Worm (Caenorhabditis elegans) whole organism, early embryonic: ENCODE results near the gene flp-10.

Source experiments
- B0310.2 ChIP-seq: sonication (generic microtip); optimal IDR thresholded peaks from 2 replicates; lab custom pipeline; 2016; ENCODE audit warnings: mild to moderate bottlenecking, missing genetic modification characterization, missing compliant biosample characterization
- F13C5.2 ChIP-seq: sonication (generic microtip); optimal IDR thresholded peaks from 2 replicates; lab custom pipeline; 2017; ENCODE audit warnings: mild to moderate bottlenecking, missing genetic modification characterization, inconsistent platforms, missing compliant biosample characterization
- aly-1 ChIP-seq: sonication (generic microtip); optimal IDR thresholded peaks from 2 replicates; lab custom pipeline; 2016; ENCODE audit warnings: missing genetic modification characterization, missing compliant biosample characterization
- ama-1 ChIP-seq: fragments of 150-350 bp; optimal IDR thresholded peaks from 2 replicates; lab custom pipeline; 2014
- ceh-13 ChIP-seq: fragments of 200-800 bp; sonication (Bioruptor generic); optimal IDR thresholded peaks from 2 replicates; lab custom pipeline; 2018; ENCODE audit warnings: mild to moderate bottlenecking, missing genetic modification characterization, missing compliant biosample characterization
- ceh-36 ChIP-seq: sonication (generic microtip); optimal IDR thresholded peaks from 2 replicates; lab custom pipeline; 2016; ENCODE audit warnings: missing genetic modification characterization, inconsistent platforms, missing compliant biosample characterization
- ets-7 ChIP-seq: sonication (generic microtip); optimal IDR thresholded peaks from 2 replicates; lab custom pipeline; 2016; ENCODE audit warnings: missing genotype, missing genetic modification characterization, missing compliant biosample characterization
- flt-1 ChIP-seq: fragments of 200-800 bp; sonication (Bioruptor generic); IDR thresholded peaks from 2 replicates; pipeline ENCODE4 v1.3.6; 2022; ENCODE audit warnings: missing genetic modification characterization, missing compliant biosample characterization
- hmbx-1 ChIP-seq: sonication (generic microtip); optimal IDR thresholded peaks from 2 replicates; lab custom pipeline; 2016; ENCODE audit warnings: mild to moderate bottlenecking, missing genetic modification characterization, missing compliant biosample characterization
- hmg-4 ChIP-seq: fragments of 200-800 bp; sonication (Bioruptor generic); optimal IDR thresholded peaks from 2 replicates; lab custom pipeline; 2018; ENCODE audit warnings: mild to moderate bottlenecking, missing genetic modification characterization, missing compliant biosample characterization
- hnd-1 ChIP-seq: sonication (generic microtip); optimal IDR thresholded peaks from 2 replicates; lab custom pipeline; 2016; ENCODE audit warnings: missing genetic modification characterization, missing compliant biosample characterization
- pes-1 ChIP-seq: fragments of 200-800 bp; sonication (Bioruptor generic); IDR thresholded peaks from 2 replicates; pipeline ENCODE4 v1.3.6; 2022; ENCODE audit warnings: missing genetic modification reagents, missing genetic modification characterization, missing compliant biosample characterization
- scrt-1 ChIP-seq: fragments of 200-800 bp; sonication (Bioruptor generic); IDR thresholded peaks from 2 replicates; pipeline ENCODE4 v1.3.6; 2022; ENCODE audit warnings: missing genetic modification characterization, missing compliant biosample characterization
- sea-1 ChIP-seq: fragments of 200-800 bp; sonication (Bioruptor generic); conservative IDR thresholded peaks from 2 replicates; pipeline ENCODE4 v1.3.6; 2022; ENCODE audit warnings: missing genetic modification characterization, missing compliant biosample characterization
- tbx-11 ChIP-seq: fragments of 200-800 bp; sonication (Bioruptor generic); IDR thresholded peaks from 2 replicates; pipeline ENCODE4 v1.3.6; 2022; ENCODE audit warnings: missing genetic modification characterization, missing compliant biosample characterization
- tbx-37 ChIP-seq: fragments of 200-800 bp; sonication (Bioruptor generic); conservative IDR thresholded peaks from 2 replicates; pipeline ENCODE4 v1.3.6; 2022; ENCODE audit warnings: missing genetic modification reagents, missing genetic modification characterization, missing compliant biosample characterization
- tra-4 ChIP-seq: sonication (generic microtip); optimal IDR thresholded peaks from 2 replicates; lab custom pipeline; 2017; ENCODE audit warnings: missing genetic modification characterization, missing compliant biosample characterization

Gene flp-10

DNA sequence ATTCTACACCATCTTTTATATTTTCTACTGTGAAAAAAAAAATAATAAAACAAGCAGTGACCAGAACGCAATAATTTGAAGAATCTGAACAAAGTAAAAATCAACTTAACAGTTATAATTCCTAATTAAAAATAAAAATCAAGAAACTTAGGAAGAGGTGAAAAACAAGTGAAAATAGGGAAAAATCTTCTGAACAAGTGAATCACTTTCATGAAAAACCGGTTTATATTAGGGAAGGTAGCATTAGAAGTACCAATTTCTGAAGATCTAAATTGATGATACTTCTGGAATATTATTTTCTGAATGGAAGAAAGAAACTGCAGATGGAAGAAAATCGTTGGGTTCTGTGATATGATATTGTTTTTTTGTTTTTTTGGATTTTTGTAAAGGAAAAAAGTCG is 32.2 kb upstream of the flp-10 start:
- TF ChIP-seq ets-7 (no peak), hnd-1 (tag; lab: Kevin White, UChicago) (no peak), hmbx-1 (tag; lab: Kevin White, UChicago) (no peak), aly-1 (tag; lab: Kevin White, UChicago) (no peak), tbx-37 (GFP tag; lab: Robert Waterston, UW) (no peak), tbx-11 (GFP tag; lab: Robert Waterston, UW) (no peak), ceh-13 (GFP tag; lab: Kevin White, UChicago) (no peak), sea-1 (GFP tag; lab: Robert Waterston, UW) (no peak), F13C5.2 (tag; lab: Kevin White, UChicago) (no peak), B0310.2 (tag; lab: Kevin White, UChicago) (no peak), tra-4 (no peak), hmg-4 (GFP tag; lab: Kevin White, UChicago) (no peak), ama-1 (lab: Kevin White, UChicago) (no peak), flt-1 (no peak), scrt-1 (GFP tag; lab: Robert Waterston, UW) (no peak), ceh-36 (tag; lab: Kevin White, UChicago) (no peak), pes-1 (no peak)

DNA sequence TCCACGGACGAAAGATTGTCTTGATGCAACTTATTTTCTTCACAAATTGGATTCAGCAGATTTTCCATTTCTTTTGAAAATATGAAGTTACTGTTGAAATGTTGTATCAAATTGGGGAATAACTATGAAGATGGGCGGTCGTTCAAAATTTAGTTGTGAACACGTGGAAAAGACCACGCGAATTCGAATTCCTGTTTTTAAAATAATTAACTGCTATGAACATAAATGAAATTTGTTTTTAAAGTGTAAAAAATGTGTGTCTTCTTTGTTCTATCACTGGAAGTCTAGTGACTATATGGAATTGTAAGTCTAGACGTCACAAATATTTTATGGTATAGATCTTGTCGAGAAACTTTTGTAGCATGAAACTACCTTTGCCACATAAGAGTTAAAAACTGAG is 30.3 kb upstream of the flp-10 start, which contains the start of gene C06A6.7:
C06A6.7 (minus strand) TSS at position 101 of the 400 bp plus-strand sequence.
- no peak for TF ChIP-seq pes-1
- no peak for TF ChIP-seq ets-7
- TF ChIP-seq hmbx-1 (tag; lab: Kevin White, UChicago) = no peak
- TF ChIP-seq hnd-1 (tag; lab: Kevin White, UChicago) = no peak
- TF ChIP-seq hmg-4 (GFP tag; lab: Kevin White, UChicago) = no peak
- no peak for TF ChIP-seq sea-1 (GFP tag; lab: Robert Waterston, UW)
- no peak for TF ChIP-seq F13C5.2 (tag; lab: Kevin White, UChicago)
- no peak for TF ChIP-seq scrt-1 (GFP tag; lab: Robert Waterston, UW)
- no peak for TF ChIP-seq ceh-13 (GFP tag; lab: Kevin White, UChicago)
- no peak for TF ChIP-seq ama-1 (lab: Kevin White, UChicago)
- no peak for TF ChIP-seq flt-1
- TF ChIP-seq ceh-36 (tag; lab: Kevin White, UChicago) = no peak
- TF ChIP-seq tra-4 = no peak
- no peak for TF ChIP-seq B0310.2 (tag; lab: Kevin White, UChicago)
- no peak for TF ChIP-seq tbx-37 (GFP tag; lab: Robert Waterston, UW)

DNA sequence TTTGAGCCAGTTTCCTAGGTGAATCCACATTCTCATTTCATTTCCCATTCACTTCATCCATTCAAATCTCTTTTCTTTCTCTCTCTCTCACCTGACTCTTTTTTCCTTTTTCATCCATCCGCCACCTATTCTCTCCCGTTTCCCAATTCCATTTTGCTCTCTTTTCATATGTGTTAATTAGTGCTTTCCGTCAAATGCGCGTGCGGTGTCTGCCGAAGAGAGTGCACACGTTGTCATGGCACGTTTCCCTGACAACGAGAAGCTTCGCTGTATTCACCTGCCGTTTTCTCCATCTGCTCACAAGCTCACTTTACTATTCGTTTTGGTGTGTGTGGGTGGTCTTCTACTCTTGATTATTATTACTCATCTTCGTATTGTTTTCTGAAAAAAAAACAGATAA is 28.8 kb upstream of the flp-10 start:
- TF ChIP-seq ama-1 (lab: Kevin White, UChicago) = no peak
- TF ChIP-seq hmbx-1 (tag; lab: Kevin White, UChicago) = no peak
- TF ChIP-seq tbx-37 (GFP tag; lab: Robert Waterston, UW) = no peak
- no peak for TF ChIP-seq hnd-1 (tag; lab: Kevin White, UChicago)
- no peak for TF ChIP-seq sea-1 (GFP tag; lab: Robert Waterston, UW)
- TF ChIP-seq aly-1 (tag; lab: Kevin White, UChicago) = no peak
- TF ChIP-seq tbx-11 (GFP tag; lab: Robert Waterston, UW) = no peak
- no peak for TF ChIP-seq scrt-1 (GFP tag; lab: Robert Waterston, UW)
- TF ChIP-seq ceh-36 (tag; lab: Kevin White, UChicago) = no peak
- TF ChIP-seq F13C5.2 (tag; lab: Kevin White, UChicago) = no peak
- no peak for TF ChIP-seq ceh-13 (GFP tag; lab: Kevin White, UChicago)
- TF ChIP-seq ets-7 = no peak
- TF ChIP-seq B0310.2 (tag; lab: Kevin White, UChicago) = no peak
- no peak for TF ChIP-seq flt-1
- TF ChIP-seq tra-4 = no peak
- TF ChIP-seq hmg-4 (GFP tag; lab: Kevin White, UChicago) = no peak
- no peak for TF ChIP-seq pes-1

DNA sequence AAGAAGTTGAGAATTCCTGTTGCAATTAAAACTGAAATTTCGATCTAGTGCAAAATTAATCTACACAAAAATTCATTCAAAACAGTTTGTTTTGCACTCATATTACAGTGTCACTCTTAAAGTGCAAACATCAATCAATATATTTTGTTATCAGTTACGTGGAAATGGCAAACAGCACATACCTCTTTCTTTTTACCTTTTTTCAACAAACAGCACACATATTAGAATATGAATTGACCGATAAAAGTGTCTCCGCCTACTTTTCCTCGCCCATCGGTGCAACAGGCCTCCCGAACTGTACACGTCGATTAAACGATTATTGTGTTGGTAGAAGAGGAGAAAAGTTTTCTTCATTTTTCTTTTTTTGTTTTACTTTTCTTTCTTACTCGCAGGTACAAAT is 27.5 kb upstream of the flp-10 start:
- TF ChIP-seq ets-7 (no peak), ceh-13 (GFP tag; lab: Kevin White, UChicago) (no peak), tbx-37 (GFP tag; lab: Robert Waterston, UW) (no peak), pes-1 (no peak), flt-1 (no peak), ceh-36 (tag; lab: Kevin White, UChicago) (no peak), tra-4 (no peak), sea-1 (GFP tag; lab: Robert Waterston, UW) (no peak), ama-1 (lab: Kevin White, UChicago) (no peak), scrt-1 (GFP tag; lab: Robert Waterston, UW) (no peak), hnd-1 (tag; lab: Kevin White, UChicago) (no peak), tbx-11 (GFP tag; lab: Robert Waterston, UW) (no peak), aly-1 (tag; lab: Kevin White, UChicago) (no peak)

DNA sequence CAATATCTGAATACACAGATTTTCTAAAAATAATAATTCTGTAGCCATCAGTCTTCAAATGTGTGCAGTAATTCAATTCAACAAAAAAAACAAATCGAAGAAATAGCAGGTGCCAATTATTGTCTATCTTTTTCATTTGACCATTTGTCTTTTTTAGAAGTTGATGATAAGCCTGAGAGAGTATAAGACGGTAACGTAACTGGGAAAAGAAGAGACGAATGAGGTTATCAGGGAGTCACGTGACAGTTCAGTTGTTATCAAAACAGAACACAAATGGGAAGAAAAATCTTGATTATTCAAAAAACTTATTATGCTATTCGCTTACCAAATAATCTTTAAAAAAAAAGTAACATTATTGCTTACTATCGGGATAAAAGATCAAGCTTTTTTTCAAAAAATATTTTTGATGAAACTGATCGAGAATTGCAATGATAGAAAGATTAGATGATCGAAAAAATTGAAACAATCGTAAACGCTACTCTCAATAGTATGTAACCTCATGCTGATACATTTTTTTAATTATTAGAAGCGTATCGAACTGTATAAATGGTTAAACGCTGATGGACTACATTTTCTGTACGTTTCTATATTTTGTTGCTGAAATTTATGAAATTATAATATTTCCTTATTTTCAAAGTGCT is 24.3 kb upstream of the flp-10 start:
- TF ChIP-seq flt-1 = no peak
- no peak for TF ChIP-seq tra-4
- no peak for TF ChIP-seq hnd-1 (tag; lab: Kevin White, UChicago)
- TF ChIP-seq F13C5.2 (tag; lab: Kevin White, UChicago) = no peak
- TF ChIP-seq tbx-37 (GFP tag; lab: Robert Waterston, UW) = no peak
- TF ChIP-seq ets-7 = no peak
- TF ChIP-seq pes-1 = no peak
- no peak for TF ChIP-seq ama-1 (lab: Kevin White, UChicago)
- TF ChIP-seq sea-1 (GFP tag; lab: Robert Waterston, UW) = no peak
- TF ChIP-seq scrt-1 (GFP tag; lab: Robert Waterston, UW) = no peak
- no peak for TF ChIP-seq ceh-36 (tag; lab: Kevin White, UChicago)
- TF ChIP-seq tbx-11 (GFP tag; lab: Robert Waterston, UW) = no peak
- no peak for TF ChIP-seq aly-1 (tag; lab: Kevin White, UChicago)
- no peak for TF ChIP-seq ceh-13 (GFP tag; lab: Kevin White, UChicago)
- TF ChIP-seq hmbx-1 (tag; lab: Kevin White, UChicago) = no peak
- no peak for TF ChIP-seq hmg-4 (GFP tag; lab: Kevin White, UChicago)

DNA sequence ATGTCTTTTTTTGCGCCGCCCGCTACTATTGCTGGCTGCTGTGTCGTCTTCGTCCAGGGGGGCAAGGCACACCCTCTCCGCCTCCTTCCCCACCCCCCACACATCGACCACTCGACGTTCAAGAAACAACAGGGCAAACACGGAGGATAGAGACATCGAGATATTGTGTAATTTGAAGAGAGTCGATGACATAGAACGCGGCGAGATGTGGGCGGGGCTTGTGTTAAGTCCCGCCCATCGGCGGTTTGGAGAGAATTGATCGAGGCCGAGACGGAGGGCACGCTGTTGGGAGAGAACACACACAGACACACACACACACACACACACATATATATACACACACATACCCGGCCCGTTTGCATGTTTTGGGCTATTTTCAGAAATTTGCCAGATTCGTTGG is 23.1 kb upstream of the flp-10 start:
- TF ChIP-seq ceh-13 (GFP tag; lab: Kevin White, UChicago) (no peak), hmg-4 (GFP tag; lab: Kevin White, UChicago) (peak; percentile 91), scrt-1 (GFP tag; lab: Robert Waterston, UW) (no peak), sea-1 (GFP tag; lab: Robert Waterston, UW) (0 out of 2 replicates have a peak, but pooled peaks have one; percentile 48), flt-1 (no peak), B0310.2 (tag; lab: Kevin White, UChicago) (no peak), tbx-37 (GFP tag; lab: Robert Waterston, UW) (0 out of 2 replicates have a peak, but pooled peaks have one; percentile 14), tbx-11 (GFP tag; lab: Robert Waterston, UW) (0 out of 2 replicates have a peak, but pooled peaks have one; percentile 15), aly-1 (tag; lab: Kevin White, UChicago) (peak; percentile 76), ama-1 (lab: Kevin White, UChicago) (no peak), ets-7 (peak; percentile 17), pes-1 (no peak), ceh-36 (tag; lab: Kevin White, UChicago) (peak; percentile 36), hmbx-1 (tag; lab: Kevin White, UChicago) (no peak), tra-4 (no peak), F13C5.2 (tag; lab: Kevin White, UChicago) (peak; percentile 78), hnd-1 (tag; lab: Kevin White, UChicago) (no peak)
